Fruit fly (Drosophila melanogaster): ENCODE results near the gene CG43703.

Gene CG43703

dm6 chr2L:3737003-3737662, 28.2 kb upstream of the CG43703 start (continued):
- TF ChIP-seq pnt (GFP tag; optimal IDR thresholded peaks at IDR 0.05) = no peak
- no peak for TF ChIP-seq CG10209 (GFP tag; optimal IDR thresholded peaks at IDR 0.05)
- peak; percentile 28 for TF ChIP-seq CoRest (tag; optimal IDR thresholded peaks at IDR 0.05)
- peak; percentile 3 for TF ChIP-seq Meics (GFP tag; optimal IDR thresholded peaks at IDR 0.05)
- TF ChIP-seq Med (GFP tag) = peak; percentile 12
- no peak for TF ChIP-seq zf30C (GFP tag; optimal IDR thresholded peaks at IDR 0.05)
- TF ChIP-seq HmgD (GFP tag; optimal IDR thresholded peaks at IDR 0.05) = no peak
- TF ChIP-seq CG2712 (tag; optimal IDR thresholded peaks at IDR 0.05) = peak; percentile 1
- peak; percentile 55; the same call in 1 of the 2 replicates for TF ChIP-seq CG11696 (GFP tag; IDR thresholded peaks at IDR 0.05)
- peak; percentile 53 for TF ChIP-seq gem (tag; optimal IDR thresholded peaks at IDR 0.05)
- TF ChIP-seq CG11723 (GFP tag; optimal IDR thresholded peaks at IDR 0.05) = no peak
- TF ChIP-seq CG31365 (tag; optimal IDR thresholded peaks at IDR 0.05) = no peak
- peak; percentile 3 for TF ChIP-seq CG7839 (tag; optimal IDR thresholded peaks at IDR 0.05)
- TF ChIP-seq ham (GFP tag; IDR thresholded peaks at IDR 0.05) = no peak
- TF ChIP-seq CG13894 (tag; optimal IDR thresholded peaks at IDR 0.05) = peak; percentile 61
- TF ChIP-seq Six4 (GFP tag; optimal IDR thresholded peaks at IDR 0.05) = no peak
- TF ChIP-seq Doc2 (GFP tag; IDR thresholded peaks at IDR 0.05) = no peak
- peak; percentile 33; the same call in 1 of the 2 replicates for TF ChIP-seq CG31441 (GFP tag; IDR thresholded peaks at IDR 0.05)
- TF ChIP-seq crol (GFP tag; IDR thresholded peaks at IDR 0.05) = peak; percentile 69
- TF ChIP-seq CG9609 (GFP tag; optimal IDR thresholded peaks at IDR 0.05) = no peak
- peak; percentile 31; the same call in 2 of the 3 replicates for TF ChIP-seq row (GFP tag; IDR thresholded peaks at IDR 0.05)
- TF ChIP-seq CG4360 (GFP tag; IDR thresholded peaks at IDR 0.05) = peak; percentile 50; the same call in 1 of the 2 replicates
- TF ChIP-seq sens (GFP tag) = peak; percentile 42
- no peak for TF ChIP-seq CG30020 (tag; optimal IDR thresholded peaks at IDR 0.05)
- TF ChIP-seq Abd-B (GFP tag; optimal IDR thresholded peaks at IDR 0.05) = no peak
- peak; percentile 15 for TF ChIP-seq Fer1 (GFP tag; optimal IDR thresholded peaks at IDR 0.05)
- peak; percentile 18 for TF ChIP-seq CG18262 (tag; optimal IDR thresholded peaks at IDR 0.05)

- TF ChIP-seq Meics (GFP tag; optimal IDR thresholded peaks at IDR 0.05) (peak; percentile 19), CG17361 (GFP tag; IDR thresholded peaks at IDR 0.05) (no peak), dmrt99B (tag; optimal IDR thresholded peaks at IDR 0.05) (peak; percentile 30), tap (tag; optimal IDR thresholded peaks at IDR 0.05) (no peak), ranshi (GFP tag; IDR thresholded peaks at IDR 0.05) (no peak), CG2678 (tag; optimal IDR thresholded peaks at IDR 0.05) (peak; percentile 51), CG7556 (GFP tag; optimal IDR thresholded peaks at IDR 0.05) (peak; percentile 47), CG10147 (GFP tag; optimal IDR thresholded peaks at IDR 0.05) (peak; percentile 24), CG3281 (GFP tag; optimal IDR thresholded peaks at IDR 0.05) (peak; percentile 37), CG11504 (tag; optimal IDR thresholded peaks at IDR 0.05) (peak; percentile 45), CG9727 (GFP tag; optimal IDR thresholded peaks at IDR 0.05) (peak; percentile 0), Hmr (GFP tag; optimal IDR thresholded peaks at IDR 0.05) (peak; percentile 27), CG11398 (GFP tag; optimal IDR thresholded peaks at IDR 0.05) (no peak), vfl (GFP tag; optimal IDR thresholded peaks at IDR 0.05) (no peak), lab (GFP tag; optimal IDR thresholded peaks at IDR 0.05) (peak; percentile 11), eve (GFP tag; optimal IDR thresholded peaks at IDR 0.05) (peak in 1 of 2 experiments; percentile 22), grau (tag; optimal IDR thresholded peaks at IDR 0.05) (peak; percentile 35), Ets65A (GFP tag) (peak; percentile 15), CG30403 (GFP tag; optimal IDR thresholded peaks at IDR 0.05) (peak; percentile 7), CG2120 (GFP tag; optimal IDR thresholded peaks at IDR 0.05) (peak; percentile 43), Hand (GFP tag; optimal IDR thresholded peaks at IDR 0.05) (peak; percentile 25), CoRest (tag; optimal IDR thresholded peaks at IDR 0.05) (peak; percentile 14), gem (tag; optimal IDR thresholded peaks at IDR 0.05) (peak; percentile 21), Hsf (GFP tag; optimal IDR thresholded peaks at IDR 0.05) (no peak), Sox102F (GFP tag; optimal IDR thresholded peaks at IDR 0.05) (peak; percentile 19), tio (GFP tag; optimal IDR thresholded peaks at IDR 0.05) (peak; percentile 17)
Measured at dm6 chr2L:3737682-3738081, 27.6 kb upstream of the CG43703 start.

Measured in whole organism, embryonic.